Fruit fly (Drosophila melanogaster): ENCODE results near the gene Cp15.

- TF ChIP-seq acj6 (GFP tag; optimal IDR thresholded peaks at IDR 0.05): no peak
- TF ChIP-seq Lpt (GFP tag; optimal IDR thresholded peaks at IDR 0.05): no peak
- TF ChIP-seq CG15336 (GFP tag; IDR thresholded peaks at IDR 0.05): no peak
- TF ChIP-seq CG6854 (GFP tag; optimal IDR thresholded peaks at IDR 0.05): no peak
- TF ChIP-seq CG11902 (GFP tag; optimal IDR thresholded peaks at IDR 0.05): no peak
- no peak for TF ChIP-seq Blimp-1 (GFP tag; optimal IDR thresholded peaks at IDR 0.05)
Measured at dm6 chr3L:8686646-8687045, 41.6 kb upstream of the Cp15 start.
